Fruit fly (Drosophila melanogaster): ENCODE results near the gene CG31816.

DNA sequence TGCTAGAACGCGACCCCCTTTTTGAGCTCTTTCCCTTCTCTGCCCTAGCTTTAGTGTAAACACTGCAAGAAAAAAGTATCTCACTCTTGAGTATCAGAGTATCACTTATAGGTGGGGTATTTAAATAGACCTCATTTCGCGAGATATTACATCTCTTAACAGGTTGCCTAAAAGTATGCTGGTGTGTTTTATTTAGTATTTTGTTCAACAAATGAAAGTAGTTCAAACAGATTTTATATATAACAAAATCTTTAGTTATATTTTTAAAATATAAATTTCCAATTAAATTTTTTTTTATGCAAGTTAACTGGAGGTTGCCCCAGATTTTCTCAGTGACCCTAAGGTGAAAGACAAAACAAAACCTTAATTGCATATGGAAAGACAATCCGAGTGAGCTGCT is 49.1 kb downstream of the CG31816 start:
- TF ChIP-seq psq (optimal IDR thresholded peaks at IDR 0.05) (no peak), pan (optimal IDR thresholded peaks at IDR 0.05) (no peak), CG8478 (optimal IDR thresholded peaks at IDR 0.05) (no peak), Dll (optimal IDR thresholded peaks at IDR 0.05) (no peak), usp (GFP tag; optimal IDR thresholded peaks at IDR 0.05) (no peak)

All from whole organism.